Fruit fly (Drosophila melanogaster) S2 (cell line): ENCODE measurements around the gene Galphaf.

Source experiments
- CG8478 ChIP-seq: fragments of >200 bp; optimal IDR thresholded peaks from 2 replicates; lab custom pipeline; 2018
- CTCF ChIP-seq, 2 experiments: fragments of >200 bp; optimal IDR thresholded peaks; 2 replicates each; lab custom pipeline; 2018

DNA sequence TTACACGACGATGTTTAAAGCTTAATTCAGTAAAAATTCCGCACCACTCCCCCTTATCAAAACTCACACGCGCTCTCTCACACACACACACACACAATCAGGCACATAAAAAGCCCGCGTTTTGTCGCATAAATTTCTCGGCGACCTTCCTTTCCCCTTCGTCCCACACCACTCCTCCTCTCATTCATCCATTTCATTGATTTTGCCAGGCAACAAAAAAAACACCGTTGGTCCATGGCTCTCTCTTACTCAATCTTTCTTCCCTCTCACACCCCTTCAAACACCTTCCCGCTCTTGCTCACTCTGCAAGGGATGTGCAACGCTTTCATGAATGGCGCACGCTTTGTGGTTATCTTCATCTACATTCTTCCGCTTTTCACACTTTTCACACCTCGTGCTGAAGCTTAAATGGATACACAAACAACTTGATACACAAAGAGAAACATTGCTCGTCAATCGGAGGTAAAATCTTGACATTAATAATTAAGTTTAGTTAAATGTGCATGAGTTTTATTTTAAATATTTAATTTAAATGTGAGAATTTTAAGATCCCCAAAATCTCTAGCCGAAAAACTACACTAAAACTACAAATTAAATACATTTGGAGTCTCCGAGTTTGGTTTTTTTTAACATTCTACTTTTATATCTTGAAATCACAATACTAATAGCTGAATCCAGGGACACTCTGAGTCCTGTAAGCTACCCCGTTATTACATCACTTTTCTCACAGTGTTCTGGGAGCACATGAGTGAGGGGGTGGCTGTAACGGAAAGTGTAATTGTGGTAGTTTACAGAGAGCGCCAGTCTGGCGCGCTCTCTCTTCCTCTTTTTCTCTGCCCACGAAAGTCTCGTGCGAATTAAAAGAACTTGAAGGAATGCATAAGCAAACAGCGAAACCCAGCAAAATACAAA, 7.5 kb downstream of the Galphaf start:
- no peak for TF ChIP-seq CG8478 (lab: Kevin White, UChicago)
- TF ChIP-seq CTCF (optimal IDR thresholded peaks at IDR 0.05; lab: Kevin White, UChicago): no peak
